ENCODE assay signal across 1 fruit fly cellular context in genomic region chr3R:16646952-16647715, dm6.
A peak's percentile ranks its signal among the peaks of the same experiment; 100 is the strongest.
TF ChIP-seq lines count a peak whose summit lies in the region.

Gene CG10324 (minus strand): TSS chr3R:16647004.
Gene CCT3 (plus strand): TSS chr3R:16647605.

TF ChIP-seq in whole organism, embryonic, 481 proteins besides CTCF, POLR2A, EP300 and RAD21 (continued from another document and continues in another):
- TF ChIP-seq CG10209 (GFP tag; optimal IDR thresholded peaks at IDR 0.05; lab: Kevin White, UChicago) (peak; percentile 71), CG2116 (GFP tag; optimal IDR thresholded peaks at IDR 0.05; lab: Kevin White, UChicago) (peak; percentile 70), CG33557 (GFP tag; optimal IDR thresholded peaks at IDR 0.05; lab: Kevin White, UChicago) (peak; percentile 65), Aef1 (GFP tag; IDR thresholded peaks at IDR 0.05; lab: Robert Waterston, UW) (peak; percentile 25; the same call in 1 of the 3 replicates), D19A (tag; optimal IDR thresholded peaks at IDR 0.05; lab: Kevin White, UChicago) (peak; percentile 62), CG1792 (GFP tag; optimal IDR thresholded peaks at IDR 0.05; lab: Kevin White, UChicago) (peak; percentile 9), croc (GFP tag; conservative IDR thresholded peaks at IDR 0.05; lab: Robert Waterston, UW) (peak; percentile 51; the same call in 1 of the 3 replicates), hb (GFP tag; IDR thresholded peaks at IDR 0.05; lab: Robert Waterston, UW; ENCODE audit: partially characterized antibody) (peak; percentile 38; the same call in 1 of the 3 replicates), twi (tag; optimal IDR thresholded peaks at IDR 0.05; lab: Kevin White, UChicago) (peak; percentile 62), Hand (GFP tag; optimal IDR thresholded peaks at IDR 0.05; lab: Kevin White, UChicago) (peak; percentile 16), D19B (GFP tag; optimal IDR thresholded peaks at IDR 0.05; lab: Kevin White, UChicago) (peak; percentile 57), Hey (tag; optimal IDR thresholded peaks at IDR 0.05; lab: Kevin White, UChicago) (no peak), HmgZ (tag; optimal IDR thresholded peaks at IDR 0.05; lab: Kevin White, UChicago) (peak; percentile 38), CG10654 (GFP tag; optimal IDR thresholded peaks at IDR 0.05; lab: Kevin White, UChicago) (peak; percentile 44), ase (GFP tag; IDR thresholded peaks at IDR 0.05; lab: Robert Waterston, UW) (peak; percentile 34; the same call in 1 of the 3 replicates), wdn (GFP tag; IDR thresholded peaks at IDR 0.05; lab: Robert Waterston, UW) (0 out of 2 replicates have a peak, but pooled peaks have one; percentile 41), BEAF-32 (GFP tag; optimal IDR thresholded peaks at IDR 0.05; lab: Kevin White, UChicago) (peak; percentile 77), hkb (optimal IDR thresholded peaks at IDR 0.05; lab: Kevin White, UChicago) (no peak), hkb (GFP tag; IDR thresholded peaks at IDR 0.05; lab: Robert Waterston, UW) (peak; percentile 61), CG9876 (GFP tag; optimal IDR thresholded peaks at IDR 0.05; lab: Kevin White, UChicago) (no peak), Taf1 (GFP tag; IDR thresholded peaks at IDR 0.05; lab: Robert Waterston, UW) (no peak), CG13775 (GFP tag; optimal IDR thresholded peaks at IDR 0.05; lab: Kevin White, UChicago) (peak; percentile 81), Doc3 (GFP tag; IDR thresholded peaks at IDR 0.05; lab: Robert Waterston, UW; ENCODE audit: partially characterized antibody) (peak; percentile 62), CG7928 (GFP tag; optimal IDR thresholded peaks at IDR 0.05; lab: Kevin White, UChicago) (peak; percentile 26), ems (GFP tag; optimal IDR thresholded peaks at IDR 0.05; lab: Kevin White, UChicago) (peak; percentile 5), ac (GFP tag; optimal IDR thresholded peaks at IDR 0.05; lab: Kevin White, UChicago) (no peak), tna (GFP tag; IDR thresholded peaks at IDR 0.05; lab: Robert Waterston, UW; ENCODE audit: partially characterized antibody) (peak; percentile 56), Dll (GFP tag; IDR thresholded peaks at IDR 0.05; lab: Robert Waterston, UW; ENCODE audit: partially characterized antibody) (peak; percentile 71), seq (GFP tag; IDR thresholded peaks at IDR 0.05; lab: Robert Waterston, UW) (peak; percentile 40; the same call in 1 of the 2 replicates), CG34422 (GFP tag; IDR thresholded peaks at IDR 0.05; lab: Robert Waterston, UW) (peak; percentile 48; the same call in 1 of the 3 replicates), Elba2 (GFP tag; optimal IDR thresholded peaks at IDR 0.05; lab: Kevin White, UChicago) (no peak), sc (optimal IDR thresholded peaks at IDR 0.05; lab: Kevin White, UChicago) (no peak), sc (GFP tag; optimal IDR thresholded peaks at IDR 0.05; lab: Kevin White, UChicago) (peak; percentile 50), sens (GFP tag; lab: Kevin White, UChicago) (peak; percentile 93), CG4854 (GFP tag; optimal IDR thresholded peaks at IDR 0.05; lab: Kevin White, UChicago) (peak; percentile 43), CG30403 (GFP tag; optimal IDR thresholded peaks at IDR 0.05; lab: Kevin White, UChicago) (peak; percentile 80), ap (GFP tag; IDR thresholded peaks at IDR 0.05; lab: Robert Waterston, UW) (peak; percentile 58), CG9932 (GFP tag; IDR thresholded peaks at IDR 0.05; lab: Robert Waterston, UW) (peak; percentile 61), prd (optimal IDR thresholded peaks at IDR 0.05; lab: Kevin White, UChicago) (no peak), prd (GFP tag; IDR thresholded peaks at IDR 0.05; lab: Robert Waterston, UW) (peak; percentile 65; the same call in 2 of the 3 replicates), br (optimal IDR thresholded peaks at IDR 0.05; lab: Kevin White, UChicago) (no peak), tio (GFP tag; optimal IDR thresholded peaks at IDR 0.05; lab: Kevin White, UChicago) (no peak), CG34224 (GFP tag; IDR thresholded peaks at IDR 0.05; lab: Robert Waterston, UW; ENCODE audit: partially characterized antibody) (no peak; the same call in 2 of the 3 replicates), bigmax (GFP tag; optimal IDR thresholded peaks at IDR 0.05; lab: Kevin White, UChicago) (no peak), CG13894 (tag; optimal IDR thresholded peaks at IDR 0.05; lab: Kevin White, UChicago) (peak; percentile 25), zen2 (GFP tag; IDR thresholded peaks at IDR 0.05; lab: Robert Waterston, UW; ENCODE audit: partially characterized antibody) (peak; percentile 49; the same call in 1 of the 3 replicates), pita (GFP tag; optimal IDR thresholded peaks at IDR 0.05; lab: Kevin White, UChicago) (no peak), slbo (GFP tag; IDR thresholded peaks at IDR 0.05; lab: Robert Waterston, UW) (peak; percentile 72), klu (GFP tag; IDR thresholded peaks at IDR 0.05; lab: Robert Waterston, UW) (no peak), ranshi (GFP tag; IDR thresholded peaks at IDR 0.05; lab: Robert Waterston, UW) (0 out of 2 replicates have a peak, but pooled peaks have one; percentile 49), gem (tag; optimal IDR thresholded peaks at IDR 0.05; lab: Kevin White, UChicago) (peak; percentile 85), ATbp (GFP tag; optimal IDR thresholded peaks at IDR 0.05; lab: Kevin White, UChicago) (no peak), btn (GFP tag; optimal IDR thresholded peaks at IDR 0.05; lab: Kevin White, UChicago) (no peak), CG14965 (GFP tag; optimal IDR thresholded peaks at IDR 0.05; lab: Kevin White, UChicago; ENCODE audit: borderline replicate concordance) (no peak), CG9609 (GFP tag; optimal IDR thresholded peaks at IDR 0.05; lab: Kevin White, UChicago) (peak; percentile 44), CG17361 (GFP tag; IDR thresholded peaks at IDR 0.05; lab: Robert Waterston, UW) (peak; percentile 87), NFAT (GFP tag; IDR thresholded peaks at IDR 0.05; lab: Robert Waterston, UW) (peak; percentile 60), CG4404 (GFP tag; IDR thresholded peaks at IDR 0.05; lab: Robert Waterston, UW) (0 out of 2 replicates have a peak, but pooled peaks have one; percentile 17), fu2 (GFP tag; optimal IDR thresholded peaks at IDR 0.05; lab: Kevin White, UChicago) (peak; percentile 39), dmrt99B (tag; optimal IDR thresholded peaks at IDR 0.05; lab: Kevin White, UChicago) (no peak), so (GFP tag; IDR thresholded peaks at IDR 0.05; lab: Robert Waterston, UW) (0 out of 3 replicates have a peak, but pooled peaks have one; percentile 30), CG16813 (GFP tag; IDR thresholded peaks at IDR 0.05; lab: Robert Waterston, UW; ENCODE audit: partially characterized antibody) (peak; percentile 70), Myb (GFP tag; optimal IDR thresholded peaks at IDR 0.05; lab: Kevin White, UChicago) (no peak), bbx (GFP tag; IDR thresholded peaks at IDR 0.05; lab: Robert Waterston, UW; ENCODE audit: partially characterized antibody) (peak; percentile 76), CG42726 (GFP tag; IDR thresholded peaks at IDR 0.05; lab: Robert Waterston, UW; ENCODE audit: partially characterized antibody) (no peak; the same call in 1 of the 2 replicates), CG12219 (GFP tag; optimal IDR thresholded peaks at IDR 0.05; lab: Kevin White, UChicago) (peak; percentile 22), CG12659 (GFP tag; optimal IDR thresholded peaks at IDR 0.05; lab: Kevin White, UChicago) (peak; percentile 61), CG34376 (GFP tag; optimal IDR thresholded peaks at IDR 0.05; lab: Kevin White, UChicago) (peak; percentile 43), da (GFP tag; optimal IDR thresholded peaks at IDR 0.05; lab: Kevin White, UChicago) (no peak), CG13624 (GFP tag; optimal IDR thresholded peaks at IDR 0.05; lab: Kevin White, UChicago) (peak; percentile 19), NC2β (GFP tag; optimal IDR thresholded peaks at IDR 0.05; lab: Kevin White, UChicago) (peak; percentile 50), CrebB (tag; optimal IDR thresholded peaks at IDR 0.05; lab: Kevin White, UChicago) (peak; percentile 19), cwo (GFP tag; optimal IDR thresholded peaks at IDR 0.05; lab: Kevin White, UChicago) (peak; percentile 35), Trl (optimal IDR thresholded peaks at IDR 0.05; lab: Kevin White, UChicago) (no peak), Trl (GFP tag; optimal IDR thresholded peaks at IDR 0.05; lab: Kevin White, UChicago) (peak; percentile 28), ato (GFP tag; IDR thresholded peaks at IDR 0.05; lab: Robert Waterston, UW; ENCODE audit: partially characterized antibody) (no peak), Ada2b (GFP tag; IDR thresholded peaks at IDR 0.05; lab: Robert Waterston, UW) (peak; percentile 48), en (GFP tag; optimal IDR thresholded peaks at IDR 0.05; lab: Kevin White, UChicago) (no peak), lmd (GFP tag; IDR thresholded peaks at IDR 0.05; lab: Robert Waterston, UW) (peak; percentile 55), tap (tag; optimal IDR thresholded peaks at IDR 0.05; lab: Kevin White, UChicago) (no peak), H2.0 (GFP tag; IDR thresholded peaks at IDR 0.05; lab: Robert Waterston, UW) (peak; percentile 59), CG3281 (GFP tag; optimal IDR thresholded peaks at IDR 0.05; lab: Kevin White, UChicago) (peak; percentile 72), CG17186 (GFP tag; optimal IDR thresholded peaks at IDR 0.05; lab: Kevin White, UChicago) (no peak), bsh (GFP tag; optimal IDR thresholded peaks at IDR 0.05; lab: Kevin White, UChicago) (peak in 1 of 2 experiments; percentile 67), CG9817 (tag; optimal IDR thresholded peaks at IDR 0.05; lab: Kevin White, UChicago) (peak; percentile 80), Ets65A (GFP tag; lab: Kevin White, UChicago) (peak; percentile 87), CG12104 (GFP tag; optimal IDR thresholded peaks at IDR 0.05; lab: Kevin White, UChicago) (peak; percentile 66), Neu2 (GFP tag; optimal IDR thresholded peaks at IDR 0.05; lab: Kevin White, UChicago; ENCODE audit: borderline replicate concordance) (no peak), chif (GFP tag; optimal IDR thresholded peaks at IDR 0.05; lab: Kevin White, UChicago) (peak; percentile 31 to 37), nerfin-2 (GFP tag; IDR thresholded peaks at IDR 0.05; lab: Robert Waterston, UW; ENCODE audit: partially characterized antibody) (0 out of 2 replicates have a peak, but pooled peaks have one; percentile 46), wor (GFP tag; IDR thresholded peaks at IDR 0.05; lab: Robert Waterston, UW) (0 out of 2 replicates have a peak, but pooled peaks have one; percentile 19), Camta (GFP tag; optimal IDR thresholded peaks at IDR 0.05; lab: Kevin White, UChicago) (peak; percentile 55), Pdp1 (GFP tag; optimal IDR thresholded peaks at IDR 0.05; lab: Kevin White, UChicago) (peak; percentile 36 to 64), CG12769 (tag; optimal IDR thresholded peaks at IDR 0.05; lab: Kevin White, UChicago) (no peak), row (GFP tag; IDR thresholded peaks at IDR 0.05; lab: Robert Waterston, UW) (peak; percentile 55), dpn (GFP tag; optimal IDR thresholded peaks at IDR 0.05; lab: Kevin White, UChicago) (peak; percentile 55 to 59), CG10147 (GFP tag; optimal IDR thresholded peaks at IDR 0.05; lab: Kevin White, UChicago) (peak; percentile 46), lab (GFP tag; optimal IDR thresholded peaks at IDR 0.05; lab: Kevin White, UChicago) (no peak), Dek (tag; optimal IDR thresholded peaks at IDR 0.05; lab: Kevin White, UChicago) (peak; percentile 67), CG8388 (GFP tag; optimal IDR thresholded peaks at IDR 0.05; lab: Kevin White, UChicago) (peak; percentile 55), CG12299 (tag; optimal IDR thresholded peaks at IDR 0.05; lab: Kevin White, UChicago) (peak; percentile 52), CG2678 (tag; optimal IDR thresholded peaks at IDR 0.05; lab: Kevin White, UChicago) (peak; percentile 12), CG6813 (GFP tag; optimal IDR thresholded peaks at IDR 0.05; lab: Kevin White, UChicago) (no peak), dysf (GFP tag; IDR thresholded peaks at IDR 0.05; lab: Robert Waterston, UW) (peak; percentile 78), Fer3 (tag; optimal IDR thresholded peaks at IDR 0.05; lab: Kevin White, UChicago) (peak; percentile 78), Ets97D (GFP tag; optimal IDR thresholded peaks at IDR 0.05; lab: Kevin White, UChicago) (no peak), HHEX (GFP tag; optimal IDR thresholded peaks at IDR 0.05; lab: Kevin White, UChicago) (peak; percentile 51), trem (tag; optimal IDR thresholded peaks at IDR 0.05; lab: Kevin White, UChicago) (peak; percentile 46), caup (GFP tag; optimal IDR thresholded peaks at IDR 0.05; lab: Kevin White, UChicago; ENCODE audit: severe bottlenecking) (peak; percentile 53), CG3995 (GFP tag; optimal IDR thresholded peaks at IDR 0.05; lab: Kevin White, UChicago) (peak; percentile 98), Dip3 (GFP tag; optimal IDR thresholded peaks at IDR 0.05; lab: Kevin White, UChicago) (peak; percentile 23), CG2120 (GFP tag; optimal IDR thresholded peaks at IDR 0.05; lab: Kevin White, UChicago) (peak; percentile 72), MTF-1 (GFP tag; optimal IDR thresholded peaks at IDR 0.05; lab: Kevin White, UChicago; ENCODE audit: borderline replicate concordance) (peak; percentile 13), BtbVII (GFP tag; optimal IDR thresholded peaks at IDR 0.05; lab: Kevin White, UChicago) (peak; percentile 62), bab2 (GFP tag; optimal IDR thresholded peaks at IDR 0.05; lab: Kevin White, UChicago) (peak; percentile 56), Nf-YB (GFP tag; optimal IDR thresholded peaks at IDR 0.05; lab: Kevin White, UChicago) (peak; percentile 42), jing (GFP tag; optimal IDR thresholded peaks at IDR 0.05; lab: Kevin White, UChicago) (no peak), tin (GFP tag; optimal IDR thresholded peaks at IDR 0.05; lab: Kevin White, UChicago) (peak; percentile 50), Adf1 (GFP tag; IDR thresholded peaks at IDR 0.05; lab: Robert Waterston, UW) (no peak), CG1602 (GFP tag; optimal IDR thresholded peaks at IDR 0.05; lab: Kevin White, UChicago) (peak; percentile 69), tx (GFP tag; optimal IDR thresholded peaks at IDR 0.05; lab: Kevin White, UChicago) (no peak), B-H1 (GFP tag; IDR thresholded peaks at IDR 0.05; lab: Robert Waterston, UW) (0 out of 3 replicates have a peak, but pooled peaks have one; percentile 25), CG6791 (GFP tag; IDR thresholded peaks at IDR 0.05; lab: Robert Waterston, UW; ENCODE audit: partially characterized antibody) (peak; percentile 76), CG10543 (GFP tag; optimal IDR thresholded peaks at IDR 0.05; lab: Kevin White, UChicago) (peak; percentile 82), ttk (GFP tag; IDR thresholded peaks at IDR 0.05; lab: Robert Waterston, UW) (peak; percentile 55), CG32767 (GFP tag; IDR thresholded peaks at IDR 0.05; lab: Robert Waterston, UW) (peak; percentile 54)
